Worm (Caenorhabditis elegans): ENCODE measurements around the gene T12A7.6.

The T12A7.6 gene

ce11 chrIV:11748852-11749251, at the start of gene T12A7.6:
TSS of gene T12A7.6 (plus strand) at chrIV:11749220.
- TF ChIP-seq ztf-11 (tag; optimal IDR thresholded peaks at IDR 0.05) (no peak), nhr-28 (tag; optimal IDR thresholded peaks at IDR 0.05) (no peak), pha-4 (tag; optimal IDR thresholded peaks at IDR 0.05) (no peak), lin-32 (GFP tag; optimal IDR thresholded peaks at IDR 0.05) (no peak), ceh-39 (tag; optimal IDR thresholded peaks at IDR 0.05) (no peak), nhr-237 (tag; optimal IDR thresholded peaks at IDR 0.05) (no peak), ces-1 (GFP tag; optimal IDR thresholded peaks at IDR 0.05) (no peak), sem-2 (GFP tag; optimal IDR thresholded peaks at IDR 0.05) (no peak), mls-2 (tag; optimal IDR thresholded peaks at IDR 0.05) (no peak), hlh-1 (tag; optimal IDR thresholded peaks at IDR 0.05) (no peak), tbx-8 (GFP tag; optimal IDR thresholded peaks at IDR 0.05) (no peak), lsy-2 (tag; optimal IDR thresholded peaks at IDR 0.05) (no peak), zip-8 (tag; optimal IDR thresholded peaks at IDR 0.05) (no peak), ceh-43 (GFP tag; optimal IDR thresholded peaks at IDR 0.05) (no peak), unc-120 (tag; optimal IDR thresholded peaks at IDR 0.05; ENCODE audit: poor library complexity, severe bottlenecking) (no peak), sptf-1 (tag; optimal IDR thresholded peaks at IDR 0.05) (no peak), cnd-1 (tag; optimal IDR thresholded peaks at IDR 0.05) (no peak), unc-62 (GFP tag; optimal IDR thresholded peaks at IDR 0.05) (no peak), elt-1 (tag; optimal IDR thresholded peaks at IDR 0.05; ENCODE audit: borderline replicate concordance, insufficient read depth) (no peak)

ce11 chrIV:11700100-11700499, 48.9 kb upstream of the T12A7.6 start:
- TF ChIP-seq drap-1 (GFP tag; optimal IDR thresholded peaks at IDR 0.05) (no peak), sptf-1 (tag; optimal IDR thresholded peaks at IDR 0.05) (no peak), mab-5 (tag; optimal IDR thresholded peaks at IDR 0.05) (no peak), elt-3 (tag; optimal IDR thresholded peaks at IDR 0.05) (no peak), blmp-1 (tag; optimal IDR thresholded peaks at IDR 0.05) (peak; percentile 83), nhr-28 (tag; optimal IDR thresholded peaks at IDR 0.05) (no peak)

DNA sequence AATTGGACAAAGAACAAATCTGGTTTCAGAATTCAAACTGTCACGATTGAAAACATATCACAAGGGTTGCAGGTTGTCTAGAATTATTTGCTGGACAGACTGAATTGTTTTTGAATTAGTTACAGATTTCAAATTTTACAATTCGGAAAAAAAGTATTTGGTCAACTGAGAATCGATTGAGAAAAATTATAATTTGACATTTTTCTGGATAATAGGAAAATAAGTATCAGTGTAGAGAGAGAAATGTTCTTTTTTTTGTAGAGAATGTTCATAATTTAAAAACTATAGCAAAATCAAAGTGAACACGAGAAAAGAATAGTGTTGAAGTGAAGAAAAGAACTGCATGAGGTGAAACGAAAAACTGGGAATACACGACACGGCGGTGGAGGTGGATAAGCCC, 48.3 kb upstream of the T12A7.6 start, which contains the start of gene dpy-20:
dpy-20 (minus strand) TSS at position 101 of the 400 bp plus-strand sequence.
- TF ChIP-seq bed-3 (GFP tag; optimal IDR thresholded peaks at IDR 0.05), result no peak
- no peak for TF ChIP-seq ham-2 (GFP tag; optimal IDR thresholded peaks at IDR 0.05)
- no peak for TF ChIP-seq snpc-4 (tag; optimal IDR thresholded peaks at IDR 0.05)
- no peak for TF ChIP-seq elt-3 (tag; optimal IDR thresholded peaks at IDR 0.05)
- TF ChIP-seq ceh-43 (GFP tag; optimal IDR thresholded peaks at IDR 0.05), result no peak
- no peak for TF ChIP-seq nhr-76 (tag; optimal IDR thresholded peaks at IDR 0.05)
- no peak for TF ChIP-seq ztf-11 (tag; optimal IDR thresholded peaks at IDR 0.05)

- TF ChIP-seq blmp-1 (tag; optimal IDR thresholded peaks at IDR 0.05), result no peak
- no peak for TF ChIP-seq mab-5 (tag; optimal IDR thresholded peaks at IDR 0.05)
- no peak for TF ChIP-seq ceh-39 (tag; optimal IDR thresholded peaks at IDR 0.05)
- TF ChIP-seq unc-62 (GFP tag; optimal IDR thresholded peaks at IDR 0.05), result no peak
- no peak for TF ChIP-seq tbx-8 (GFP tag; optimal IDR thresholded peaks at IDR 0.05)
- no peak for TF ChIP-seq ztf-11 (tag; optimal IDR thresholded peaks at IDR 0.05)
- no peak for TF ChIP-seq bed-3 (GFP tag; optimal IDR thresholded peaks at IDR 0.05)
- TF ChIP-seq snpc-4 (tag; optimal IDR thresholded peaks at IDR 0.05), result no peak
- TF ChIP-seq M03D4.4 (tag; optimal IDR thresholded peaks at IDR 0.05), result no peak
- no peak for TF ChIP-seq nhr-28 (tag; optimal IDR thresholded peaks at IDR 0.05)
- no peak for TF ChIP-seq nhr-12 (tag; optimal IDR thresholded peaks at IDR 0.05)
- TF ChIP-seq lin-32 (GFP tag; optimal IDR thresholded peaks at IDR 0.05), result no peak
- no peak for TF ChIP-seq elt-1 (tag; optimal IDR thresholded peaks at IDR 0.05; ENCODE audit: borderline replicate concordance, insufficient read depth)
- no peak for TF ChIP-seq drap-1 (GFP tag; optimal IDR thresholded peaks at IDR 0.05)
- TF ChIP-seq unc-120 (tag; optimal IDR thresholded peaks at IDR 0.05; ENCODE audit: poor library complexity, severe bottlenecking), result no peak
- TF ChIP-seq elt-3 (tag; optimal IDR thresholded peaks at IDR 0.05), result no peak
- no peak for TF ChIP-seq ceh-83 (GFP tag; optimal IDR thresholded peaks at IDR 0.05)
- no peak for TF ChIP-seq cnd-1 (tag; optimal IDR thresholded peaks at IDR 0.05)
These were observed 47.1 kb upstream of the T12A7.6 start for ce11 chrIV:11701878-11702277.

ce11 chrIV:11703685-11704296, 45.2 kb upstream of the T12A7.6 start, which contains the start of the genes T22B3.3 and alg-3:
TSS of gene T22B3.3 (minus strand) at chrIV:11703785.
TSS of gene alg-3 (plus strand) at chrIV:11704246.
- TF ChIP-seq snpc-4 (tag; optimal IDR thresholded peaks at IDR 0.05) (no peak), nhr-237 (tag; optimal IDR thresholded peaks at IDR 0.05) (no peak), ceh-43 (GFP tag; optimal IDR thresholded peaks at IDR 0.05) (no peak), ces-1 (GFP tag; optimal IDR thresholded peaks at IDR 0.05) (no peak), flh-1 (GFP tag; optimal IDR thresholded peaks at IDR 0.05) (no peak), ham-2 (GFP tag; optimal IDR thresholded peaks at IDR 0.05) (no peak), elt-1 (tag; optimal IDR thresholded peaks at IDR 0.05; ENCODE audit: borderline replicate concordance, insufficient read depth) (no peak), unc-39 (tag; optimal IDR thresholded peaks at IDR 0.05) (no peak), tbx-8 (GFP tag; optimal IDR thresholded peaks at IDR 0.05) (no peak), lsy-2 (tag; optimal IDR thresholded peaks at IDR 0.05) (no peak), hlh-1 (tag; optimal IDR thresholded peaks at IDR 0.05) (no peak), unc-62 (GFP tag; optimal IDR thresholded peaks at IDR 0.05) (no peak), nhr-28 (tag; optimal IDR thresholded peaks at IDR 0.05) (no peak), mep-1 (tag; optimal IDR thresholded peaks at IDR 0.05) (no peak), nhr-12 (tag; optimal IDR thresholded peaks at IDR 0.05) (no peak), M03D4.4 (tag; optimal IDR thresholded peaks at IDR 0.05) (no peak), elt-3 (tag; optimal IDR thresholded peaks at IDR 0.05) (no peak), mls-2 (tag; optimal IDR thresholded peaks at IDR 0.05) (no peak), ceh-39 (tag; optimal IDR thresholded peaks at IDR 0.05) (no peak)

All from whole organism, mixed stage, embryonic.